Fruit fly (Drosophila melanogaster) whole organism, embryonic: ENCODE results near the gene CG34183.

ENCODE experiments used
- Awh ChIP-seq: fragments of 200-800 bp; sonication (Bioruptor generic); IDR thresholded peaks from 2 replicates; pipeline ENCODE4, ENCODE4 v1.3.6; 2022; ENCODE audit warnings: missing biosample characterization, missing genetic modification characterization
- CG10274 ChIP-seq: fragments of 200-800 bp; sonication (Bioruptor generic); optimal IDR thresholded peaks from 3 replicates; lab custom pipeline; 2017; ENCODE audit warnings: missing biosample characterization, mild to moderate bottlenecking, missing genetic modification characterization
- CG12071 ChIP-seq: fragments of 200-800 bp; sonication (Bioruptor generic); optimal IDR thresholded peaks from 3 replicates; lab custom pipeline; 2018; ENCODE audit warnings: missing biosample characterization, mild to moderate bottlenecking, missing genetic modification characterization
- CG13123 ChIP-seq: fragments of 200-800 bp; sonication (Bioruptor generic); optimal IDR thresholded peaks from 2 replicates; lab custom pipeline; 2016; ENCODE audit warnings: missing biosample characterization, missing genetic modification characterization
- CG13287 ChIP-seq: fragments of 200-800 bp; sonication (Bioruptor generic); IDR thresholded peaks from 2 replicates; pipeline ENCODE4 v1.3.6; 2022; ENCODE audit warnings: missing biosample characterization, missing genetic modification characterization; ENCODE audit not compliant: partially characterized antibody
- CG14014 ChIP-seq: fragments of 200-800 bp; sonication (Bioruptor generic); IDR thresholded peaks from 2 replicates; pipeline ENCODE4 v1.3.6; 2022; ENCODE audit warnings: missing biosample characterization, missing genetic modification characterization
- CG15073 ChIP-seq: fragments of 200-800 bp; sonication (Bioruptor generic); optimal IDR thresholded peaks from 2 replicates; lab custom pipeline; 2016; ENCODE audit warnings: missing biosample characterization, missing genetic modification characterization
- CG17385 ChIP-seq: fragments of 200-800 bp; sonication (Bioruptor generic); optimal IDR thresholded peaks from 3 replicates; lab custom pipeline; 2018; ENCODE audit warnings: missing biosample characterization, mild to moderate bottlenecking, missing genetic modification characterization
- CG17802 ChIP-seq: fragments of 200-800 bp; sonication (Bioruptor generic); optimal IDR thresholded peaks from 2 replicates; lab custom pipeline; 2018; ENCODE audit warnings: missing biosample characterization, mild to moderate bottlenecking, missing genetic modification characterization, moderate library complexity
- CG2120 ChIP-seq: fragments of 200-800 bp; sonication (Bioruptor generic); optimal IDR thresholded peaks from 3 replicates; lab custom pipeline; 2016; ENCODE audit warnings: missing biosample characterization, missing genetic modification characterization
- CG2129 ChIP-seq: fragments of 200-800 bp; sonication (Bioruptor generic); IDR thresholded peaks from 2 replicates; pipeline ENCODE4 v1.3.6; 2022; ENCODE audit warnings: missing biosample characterization, missing genetic modification characterization; ENCODE audit not compliant: partially characterized antibody
- CG2889 ChIP-seq: fragments of 200-800 bp; sonication (Bioruptor generic); IDR thresholded peaks from 3 replicates; pipeline ENCODE4 v1.3.6; 2022; ENCODE audit warnings: missing biosample characterization, missing genetic modification characterization
- CG4730 ChIP-seq: fragments of 200-800 bp; sonication (Bioruptor generic); IDR thresholded peaks from 2 replicates; pipeline ENCODE4 v1.3.6; 2022; ENCODE audit warnings: missing biosample characterization, missing genetic modification characterization
- CG5953 ChIP-seq: fragments of 200-800 bp; sonication (Bioruptor generic); IDR thresholded peaks from 2 replicates; pipeline ENCODE4 v1.3.6; 2022; ENCODE audit warnings: missing biosample characterization, missing genetic modification characterization
- CG8924 ChIP-seq: fragments of 200-800 bp; optimal IDR thresholded peaks from 3 replicates; lab custom pipeline; 2019; ENCODE audit warnings: missing biosample characterization, mild to moderate bottlenecking, missing genetic modification characterization, moderate library complexity
- Chrac-16 ChIP-seq: fragments of 200-800 bp; sonication (Bioruptor generic); optimal IDR thresholded peaks from 3 replicates; lab custom pipeline; 2016; ENCODE audit warnings: missing biosample characterization, missing genetic modification characterization
- Dad ChIP-seq: fragments of 200-800 bp; sonication (Bioruptor generic); optimal IDR thresholded peaks from 3 replicates; lab custom pipeline; 2016; ENCODE audit warnings: missing biosample characterization, missing genetic modification characterization
- Dfd ChIP-seq, 2 experiments: fragments of >200 bp; optimal IDR thresholded peaks; 2 replicates each; lab custom pipeline; 2017; ENCODE audit warnings: missing biosample characterization in 2 of 2, missing genetic modification characterization in 2 of 2
- Drgx ChIP-seq: fragments of 200-800 bp; sonication (Bioruptor generic); IDR thresholded peaks from 2 replicates; pipeline ENCODE4 v1.3.6; 2022; ENCODE audit warnings: missing biosample characterization, missing genetic modification characterization
- Fer1 ChIP-seq: fragments of 200-800 bp; sonication (Bioruptor generic); optimal IDR thresholded peaks from 2 replicates; lab custom pipeline; 2017; ENCODE audit warnings: missing biosample characterization, mild to moderate bottlenecking, missing genetic modification characterization
- Fer3 ChIP-seq: fragments of 200-800 bp; sonication (Bioruptor generic); optimal IDR thresholded peaks from 2 replicates; lab custom pipeline; 2018; ENCODE audit warnings: missing biosample characterization, mild to moderate bottlenecking, missing genetic modification characterization, moderate library complexity
- HLH3B ChIP-seq: fragments of 200-800 bp; sonication (Bioruptor generic); IDR thresholded peaks from 2 replicates; pipeline ENCODE4 v1.3.6; 2022; ENCODE audit warnings: missing biosample characterization, missing genetic modification characterization
- HmgZ ChIP-seq: fragments of 200-800 bp; sonication (Bioruptor generic); optimal IDR thresholded peaks from 2 replicates; lab custom pipeline; 2018; ENCODE audit warnings: missing biosample characterization, mild to moderate bottlenecking, missing genetic modification characterization
- Hmx ChIP-seq: fragments of 200-800 bp; sonication (Bioruptor generic); optimal IDR thresholded peaks from 2 replicates; lab custom pipeline; 2016; ENCODE audit warnings: missing biosample characterization, missing genetic modification characterization
- Mad ChIP-seq: fragments of 200-800 bp; sonication (Bioruptor generic); optimal IDR thresholded peaks from 2 replicates; lab custom pipeline; 2016; ENCODE audit warnings: missing biosample characterization, missing genetic modification characterization
- Max ChIP-seq: fragments of 200-800 bp; sonication (Bioruptor generic); optimal IDR thresholded peaks from 2 replicates; lab custom pipeline; 2016; ENCODE audit warnings: missing biosample characterization, mild to moderate bottlenecking, missing genetic modification characterization
- Meics ChIP-seq: fragments of 200-800 bp; sonication (Bioruptor generic); optimal IDR thresholded peaks from 2 replicates; lab custom pipeline; 2017; ENCODE audit warnings: missing biosample characterization, mild to moderate bottlenecking, missing genetic modification characterization
- Neu2 ChIP-seq: fragments of 200-800 bp; sonication (Bioruptor generic); optimal IDR thresholded peaks from 3 replicates; lab custom pipeline; 2016; ENCODE audit warnings: missing biosample characterization, missing genetic modification characterization, borderline replicate concordance
- Pdp1 ChIP-seq, 2 experiments: fragments of 200-800 bp; sonication (Bioruptor generic); optimal IDR thresholded peaks; 3 replicates each; lab custom pipeline; 2016; ENCODE audit warnings: missing biosample characterization in 2 of 2, missing genetic modification characterization in 2 of 2, mild to moderate bottlenecking in 1 of 2, moderate library complexity in 1 of 2
- Six4 ChIP-seq: fragments of 200-800 bp; sonication (Bioruptor generic); optimal IDR thresholded peaks from 2 replicates; lab custom pipeline; 2016; ENCODE audit warnings: missing biosample characterization, missing genetic modification characterization
- Spps ChIP-seq: fragments of 200-800 bp; sonication (Bioruptor generic); optimal IDR thresholded peaks from 2 replicates; lab custom pipeline; 2018; ENCODE audit warnings: missing biosample characterization, mild to moderate bottlenecking, missing genetic modification characterization
- Sry-β ChIP-seq: fragments of 200-800 bp; sonication (Bioruptor generic); optimal IDR thresholded peaks from 2 replicates; lab custom pipeline; 2018; ENCODE audit warnings: missing biosample characterization, mild to moderate bottlenecking, missing genetic modification characterization, moderate library complexity
- Trl ChIP-seq, 3 experiments: fragments of >200 bp in 2 of 3; fragments of 200-800 bp in 1 of 3; sonication (Bioruptor generic) in 1 of 3; optimal IDR thresholded peaks; 2 replicates in 1 of 3; 3 replicates in 2 of 3; lab custom pipeline; 2016 to 2017; ENCODE audit warnings: missing biosample characterization in 1 of 3, missing genetic modification characterization in 1 of 3
- ara ChIP-seq: fragments of 200-800 bp; sonication (Bioruptor generic); IDR thresholded peaks from 2 replicates; pipeline ENCODE4 v1.3.6; 2022; ENCODE audit warnings: missing biosample characterization, missing genetic modification characterization
- br ChIP-seq: fragments of >200 bp; optimal IDR thresholded peaks from 2 replicates; lab custom pipeline; 2017
- cg ChIP-seq: fragments of 200-800 bp; sonication (Bioruptor generic); optimal IDR thresholded peaks from 3 replicates; lab custom pipeline; 2019; ENCODE audit warnings: missing biosample characterization, mild to moderate bottlenecking, missing genetic modification characterization, moderate library complexity
- danr ChIP-seq: fragments of 200-800 bp; sonication (Bioruptor generic); IDR thresholded peaks from 2 replicates; pipeline ENCODE4 v1.3.6; 2022; ENCODE audit warnings: missing biosample characterization, missing genetic modification characterization
- dmrt99B ChIP-seq: fragments of 200-800 bp; sonication (Bioruptor generic); optimal IDR thresholded peaks from 2 replicates; lab custom pipeline; 2018; ENCODE audit warnings: missing biosample characterization, mild to moderate bottlenecking, missing genetic modification characterization, moderate library complexity
- en ChIP-seq: fragments of 200-800 bp; sonication (Bioruptor generic); optimal IDR thresholded peaks from 2 replicates; lab custom pipeline; 2016; ENCODE audit warnings: missing biosample characterization, missing genetic modification characterization
- esg ChIP-seq: fragments of 200-800 bp; sonication (Bioruptor generic); conservative IDR thresholded peaks from 2 replicates; pipeline ENCODE4 v1.3.6; 2022; ENCODE audit warnings: missing biosample characterization, missing genetic modification characterization
- eyg ChIP-seq: fragments of 200-800 bp; sonication (Bioruptor generic); optimal IDR thresholded peaks from 3 replicates; lab custom pipeline; 2016; ENCODE audit warnings: missing biosample characterization, missing genetic modification characterization
- hkb ChIP-seq, 2 experiments: fragments of 200-800 bp in 1 of 2; fragments of >200 bp in 1 of 2; sonication (Bioruptor generic) in 1 of 2; IDR thresholded peaks in 1 of 2; optimal IDR thresholded peaks in 1 of 2; 2 replicates each; pipeline versions ENCODE4 v1.3.6 to Lab custom; 2017 to 2022; ENCODE audit warnings: missing biosample characterization in 1 of 2, missing genetic modification characterization in 1 of 2
- insv ChIP-seq, 2 experiments: fragments of 200-800 bp; sonication (Bioruptor generic); optimal IDR thresholded peaks; 3 replicates each; lab custom pipeline; 2016 to 2018; ENCODE audit warnings: missing biosample characterization in 2 of 2, missing genetic modification characterization in 2 of 2
- kay ChIP-seq: fragments of 200-800 bp; sonication (Bioruptor generic); optimal IDR thresholded peaks from 2 replicates; lab custom pipeline; 2016; ENCODE audit warnings: missing biosample characterization, missing genetic modification characterization
- nau ChIP-seq: fragments of 200-800 bp; sonication (Bioruptor generic); optimal IDR thresholded peaks from 3 replicates; lab custom pipeline; 2017; ENCODE audit warnings: missing biosample characterization, mild to moderate bottlenecking, missing genetic modification characterization, missing genetic modification reagents
- nmo ChIP-seq: fragments of 200-800 bp; sonication (Bioruptor generic); optimal IDR thresholded peaks from 2 replicates; lab custom pipeline; 2018; ENCODE audit warnings: missing biosample characterization, mild to moderate bottlenecking, missing genetic modification characterization, moderate library complexity
- seq ChIP-seq: fragments of 200-800 bp; sonication (Bioruptor generic); IDR thresholded peaks from 2 replicates; pipeline ENCODE4 v1.3.6; 2022; ENCODE audit warnings: missing biosample characterization, missing genetic modification characterization
- ssp ChIP-seq: fragments of 200-800 bp; sonication (Bioruptor generic); IDR thresholded peaks from 2 replicates; pipeline ENCODE4 v1.3.6; 2022; ENCODE audit warnings: missing biosample characterization, missing genetic modification characterization
- tna ChIP-seq: fragments of 200-800 bp; sonication (Bioruptor generic); IDR thresholded peaks from 2 replicates; pipeline ENCODE4 v1.3.6; 2022; ENCODE audit warnings: missing biosample characterization, missing genetic modification characterization; ENCODE audit not compliant: partially characterized antibody
- vfl ChIP-seq: fragments of 200-800 bp; sonication (Bioruptor generic); optimal IDR thresholded peaks from 2 replicates; lab custom pipeline; 2016; ENCODE audit warnings: missing biosample characterization, missing genetic modification characterization

CG34183 gene

dm6 chr2L:9908468-9908967 lies 17.9 kb upstream of the CG34183 start, which contains the start of gene CG13124 (continued):
- TF ChIP-seq ara (no peak), CG2889 (GFP tag; lab: Robert Waterston, UW) (no peak), esg (GFP tag; lab: Robert Waterston, UW) (no peak), CG13287 (peak; percentile 44), tna (GFP tag; lab: Robert Waterston, UW) (0 out of 2 replicates have a peak, but pooled peaks have one; percentile 8), CG13123 (GFP tag; lab: Kevin White, UChicago) (no peak), insv (GFP tag; optimal IDR thresholded peaks at IDR 0.05; lab: Kevin White, UChicago) (no peak), eyg (GFP tag; lab: Kevin White, UChicago) (no peak), Mad (GFP tag; lab: Kevin White, UChicago) (no peak), CG14014 (GFP tag; lab: Robert Waterston, UW) (peak; percentile 24; the same call in 1 of the 2 replicates), Hmx (GFP tag; lab: Kevin White, UChicago) (no peak), Sry-β (no peak), vfl (GFP tag; lab: Kevin White, UChicago) (no peak), HLH3B (GFP tag; lab: Robert Waterston, UW) (no peak), CG15073 (GFP tag; lab: Kevin White, UChicago) (no peak), CG10274 (GFP tag; lab: Kevin White, UChicago) (no peak), seq (GFP tag; lab: Robert Waterston, UW) (no peak; the same call in 1 of the 2 replicates), Dfd (GFP tag; optimal IDR thresholded peaks at IDR 0.05; lab: Kevin White, UChicago) (no peak), HmgZ (peak; percentile 0), CG2129 (GFP tag; lab: Robert Waterston, UW) (no peak), CG8924 (tag; lab: Kevin White, UChicago) (peak; percentile 17), Pdp1 (GFP tag; optimal IDR thresholded peaks at IDR 0.05; lab: Kevin White, UChicago) (peak in 1 of 2 experiments; percentile 60), CG4730 (GFP tag; lab: Robert Waterston, UW) (no peak), Fer3 (tag; lab: Kevin White, UChicago) (no peak), Six4 (no peak), CG17802 (tag; lab: Kevin White, UChicago) (no peak), Chrac-16 (GFP tag; lab: Kevin White, UChicago) (no peak), nau (no peak), danr (no peak), Drgx (peak; percentile 57), ssp (GFP tag; lab: Robert Waterston, UW) (no peak), Awh (no peak), Meics (GFP tag; lab: Kevin White, UChicago) (peak; percentile 54), Trl (optimal IDR thresholded peaks at IDR 0.05; lab: Kevin White, UChicago) (peak; percentile 55 to 84), Trl (GFP tag; optimal IDR thresholded peaks at IDR 0.05; lab: Kevin White, UChicago) (no peak), Neu2 (no peak), CG12071 (GFP tag; lab: Kevin White, UChicago) (peak; percentile 38), CG5953 (GFP tag; lab: Robert Waterston, UW) (no peak), Fer1 (GFP tag; lab: Kevin White, UChicago) (peak; percentile 39), Dad (no peak), CG2120 (GFP tag; lab: Kevin White, UChicago) (peak; percentile 46), dmrt99B (tag; lab: Kevin White, UChicago) (peak; percentile 11), CG17385 (GFP tag; lab: Kevin White, UChicago) (peak; percentile 58), kay (GFP tag; lab: Kevin White, UChicago) (peak; percentile 43), hkb (optimal IDR thresholded peaks at IDR 0.05; lab: Kevin White, UChicago) (no peak), hkb (GFP tag; IDR thresholded peaks at IDR 0.05; lab: Robert Waterston, UW) (peak; percentile 24), nmo (GFP tag; lab: Kevin White, UChicago) (no peak), Max (GFP tag; lab: Kevin White, UChicago) (no peak), cg (GFP tag; lab: Kevin White, UChicago) (peak; percentile 46), br (lab: Kevin White, UChicago) (no peak), en (no peak), Spps (tag; lab: Kevin White, UChicago) (no peak)
